Fruit fly (Drosophila melanogaster) whole organism, prepupa: ENCODE measurements around the gene scpr-C.

ENCODE experiments used
- Blimp-1 ChIP-seq: fragments of 200-800 bp; sonication (Bioruptor generic); optimal IDR thresholded peaks from 3 replicates; lab custom pipeline; 2017; ENCODE audit warnings: missing biosample characterization, missing genetic modification characterization, mild to moderate bottlenecking, moderate library complexity, missing genetic modification reagents
- CG16779 ChIP-seq: fragments of 200-800 bp; sonication (Bioruptor generic); optimal IDR thresholded peaks from 3 replicates; lab custom pipeline; 2017; ENCODE audit warnings: missing biosample characterization, mild to moderate bottlenecking, missing genetic modification characterization
- Hr39 ChIP-seq: fragments of 200-800 bp; sonication (Bioruptor generic); optimal IDR thresholded peaks from 2 replicates; lab custom pipeline; 2016; ENCODE audit warnings: missing biosample characterization, missing genetic modification characterization
- achi ChIP-seq: fragments of 200-800 bp; sonication (Bioruptor generic); optimal IDR thresholded peaks from 3 replicates; lab custom pipeline; 2016; ENCODE audit warnings: missing biosample characterization, missing genetic modification characterization

- no peak for TF ChIP-seq Hr39
- TF ChIP-seq CG16779 (tag; lab: Kevin White, UChicago), result no peak
- TF ChIP-seq achi, result no peak
- TF ChIP-seq Blimp-1 (GFP tag; lab: Kevin White, UChicago), result no peak
Observed at dm6 chr3R:11222587-11222986, 2.7 kb upstream of the scpr-C start.
